Fruit fly (Drosophila melanogaster) whole organism, embryonic: Measurements from ENCODE around the gene da.

Experiments used
- CG10979 ChIP-seq: fragments of 200-800 bp; sonication (Bioruptor generic); optimal IDR thresholded peaks from 2 replicates; lab custom pipeline; 2018; ENCODE audit warnings: missing biosample characterization, mild to moderate bottlenecking, missing genetic modification characterization, moderate library complexity
- CG11560 ChIP-seq: fragments of 200-800 bp; sonication (Bioruptor generic); IDR thresholded peaks from 3 replicates; pipeline ENCODE4 v1.3.6; 2022; ENCODE audit warnings: missing biosample characterization, missing genetic modification characterization
- CG12769 ChIP-seq: fragments of 200-800 bp; sonication (Bioruptor generic); optimal IDR thresholded peaks from 2 replicates; lab custom pipeline; 2019; ENCODE audit warnings: missing biosample characterization, mild to moderate bottlenecking, missing genetic modification characterization, moderate library complexity
- CG17912 ChIP-seq: fragments of 200-800 bp; sonication (Bioruptor generic); optimal IDR thresholded peaks from 2 replicates; lab custom pipeline; 2018; ENCODE audit warnings: missing biosample characterization, mild to moderate bottlenecking, missing genetic modification characterization
- CG18011 ChIP-seq: fragments of 200-800 bp; sonication (Bioruptor generic); optimal IDR thresholded peaks from 2 replicates; lab custom pipeline; 2017; ENCODE audit warnings: missing biosample characterization, missing genetic modification characterization, mild to moderate bottlenecking, moderate library complexity, missing genotype
- CG18262 ChIP-seq: fragments of 200-800 bp; optimal IDR thresholded peaks from 3 replicates; lab custom pipeline; 2019; ENCODE audit warnings: missing biosample characterization, mild to moderate bottlenecking, missing genetic modification characterization, moderate library complexity
- CG30020 ChIP-seq: fragments of 200-800 bp; optimal IDR thresholded peaks from 2 replicates; lab custom pipeline; 2019; ENCODE audit warnings: missing biosample characterization, mild to moderate bottlenecking, missing genetic modification characterization, moderate library complexity
- CG32532 ChIP-seq: fragments of 200-800 bp; sonication (Bioruptor generic); IDR thresholded peaks from 2 replicates; pipeline ENCODE4 v1.3.6; 2022; ENCODE audit warnings: missing biosample characterization, missing genetic modification characterization
- CG33213 ChIP-seq: fragments of 200-800 bp; sonication (Bioruptor generic); optimal IDR thresholded peaks from 3 replicates; lab custom pipeline; 2016; ENCODE audit warnings: missing biosample characterization, missing genetic modification characterization
- CG3407 ChIP-seq: fragments of 200-800 bp; sonication (Bioruptor generic); optimal IDR thresholded peaks from 2 replicates; lab custom pipeline; 2018; ENCODE audit warnings: missing biosample characterization, mild to moderate bottlenecking, missing genetic modification characterization
- CG34224 ChIP-seq: fragments of 200-800 bp; sonication (Bioruptor generic); IDR thresholded peaks from 3 replicates; pipeline ENCODE4 v1.3.6; 2022; ENCODE audit warnings: missing biosample characterization, missing genetic modification characterization; ENCODE audit not compliant: partially characterized antibody
- CG43689 ChIP-seq: fragments of 200-800 bp; sonication (Bioruptor generic); IDR thresholded peaks from 2 replicates; pipeline ENCODE4 v1.3.6; 2022; ENCODE audit warnings: missing biosample characterization, missing genetic modification characterization
- CG4820 ChIP-seq: fragments of 200-800 bp; sonication (Bioruptor generic); optimal IDR thresholded peaks from 3 replicates; lab custom pipeline; 2016; ENCODE audit warnings: missing biosample characterization, missing genetic modification characterization
- CG6254 ChIP-seq: fragments of 200-800 bp; sonication (Bioruptor generic); optimal IDR thresholded peaks from 3 replicates; lab custom pipeline; 2017; ENCODE audit warnings: mild to moderate bottlenecking, missing biosample characterization, missing genetic modification reagents, missing genetic modification characterization
- CG6654 ChIP-seq: fragments of 200-800 bp; sonication (Bioruptor generic); optimal IDR thresholded peaks from 2 replicates; lab custom pipeline; 2017; ENCODE audit warnings: missing biosample characterization, mild to moderate bottlenecking, missing genetic modification characterization
- CG6813 ChIP-seq: fragments of 200-800 bp; sonication (Bioruptor generic); optimal IDR thresholded peaks from 2 replicates; lab custom pipeline; 2017; ENCODE audit warnings: missing biosample characterization, missing genetic modification characterization, mild to moderate bottlenecking, moderate library complexity, missing genetic modification reagents
- CkIIα-i1 ChIP-seq: fragments of 200-800 bp; sonication (Bioruptor generic); IDR thresholded peaks from 2 replicates; pipeline ENCODE4 v1.3.6; 2022; ENCODE audit warnings: missing biosample characterization, missing genetic modification characterization
- Dek ChIP-seq: fragments of 200-800 bp; sonication (Bioruptor generic); optimal IDR thresholded peaks from 3 replicates; lab custom pipeline; 2019; ENCODE audit warnings: missing biosample characterization, mild to moderate bottlenecking, missing genetic modification characterization, moderate library complexity
- Dip2 ChIP-seq: fragments of 200-800 bp; sonication (Bioruptor generic); IDR thresholded peaks from 2 replicates; pipeline ENCODE4 v1.3.6; 2022; ENCODE audit warnings: missing biosample characterization, missing genetic modification characterization
- Eip74EF ChIP-seq, 2 experiments: fragments of 200-800 bp in 1 of 2; fragments of >200 bp in 1 of 2; sonication (Bioruptor generic) in 1 of 2; optimal IDR thresholded peaks; 2 replicates each; lab custom pipeline; 2017 to 2019; ENCODE audit warnings: missing biosample characterization in 2 of 2, missing genetic modification characterization in 2 of 2, mild to moderate bottlenecking in 1 of 2, moderate library complexity in 1 of 2
- HmgD ChIP-seq: fragments of 200-800 bp; sonication (Bioruptor generic); optimal IDR thresholded peaks from 3 replicates; lab custom pipeline; 2016; ENCODE audit warnings: missing biosample characterization, missing genetic modification characterization
- Med ChIP-seq: fragments of 200-800 bp; sonication (Bioruptor generic); peaks from one replicate; lab custom pipeline; 2016; ENCODE audit warnings: missing biosample characterization, missing genetic modification characterization, mild to moderate bottlenecking, inconsistent platforms, moderate library complexity
- Meics ChIP-seq: fragments of 200-800 bp; sonication (Bioruptor generic); optimal IDR thresholded peaks from 2 replicates; lab custom pipeline; 2017; ENCODE audit warnings: missing biosample characterization, mild to moderate bottlenecking, missing genetic modification characterization
- NC2β ChIP-seq: fragments of 200-800 bp; sonication (Bioruptor generic); optimal IDR thresholded peaks from 2 replicates; lab custom pipeline; 2016; ENCODE audit warnings: missing biosample characterization, missing genetic modification characterization
- NK7.1 ChIP-seq: fragments of 200-800 bp; sonication (Bioruptor generic); optimal IDR thresholded peaks from 3 replicates; lab custom pipeline; 2016; ENCODE audit warnings: missing biosample characterization, missing genetic modification characterization
- Nf-YA ChIP-seq: fragments of 200-800 bp; sonication (Bioruptor generic); IDR thresholded peaks from 2 replicates; pipeline ENCODE4 v1.3.6; 2022; ENCODE audit warnings: missing biosample characterization, missing genetic modification characterization
- Ravus ChIP-seq: fragments of 200-800 bp; sonication (Bioruptor generic); IDR thresholded peaks from 2 replicates; pipeline ENCODE4 v1.3.6; 2022; ENCODE audit warnings: missing biosample characterization, missing genetic modification characterization
- Scr ChIP-seq: fragments of 200-800 bp; sonication (Bioruptor generic); IDR thresholded peaks from 2 replicates; pipeline ENCODE4 v1.3.6; 2022; ENCODE audit warnings: missing biosample characterization, missing genetic modification characterization; ENCODE audit not compliant: partially characterized antibody
- Vsx1 ChIP-seq: fragments of 200-800 bp; sonication (Bioruptor generic); optimal IDR thresholded peaks from 2 replicates; lab custom pipeline; 2017; ENCODE audit warnings: missing biosample characterization, mild to moderate bottlenecking, missing genetic modification characterization, missing genetic modification reagents
- ab ChIP-seq: fragments of 200-800 bp; sonication (Bioruptor generic); optimal IDR thresholded peaks from 2 replicates; lab custom pipeline; 2016; ENCODE audit warnings: missing biosample characterization, missing genetic modification characterization
- ap ChIP-seq: fragments of 200-800 bp; sonication (Bioruptor generic); IDR thresholded peaks from 2 replicates; pipeline ENCODE4 v1.3.6; 2022; ENCODE audit warnings: missing biosample characterization, missing genetic modification characterization
- ara ChIP-seq: fragments of 200-800 bp; sonication (Bioruptor generic); IDR thresholded peaks from 2 replicates; pipeline ENCODE4 v1.3.6; 2022; ENCODE audit warnings: missing biosample characterization, missing genetic modification characterization
- cg ChIP-seq: fragments of 200-800 bp; sonication (Bioruptor generic); optimal IDR thresholded peaks from 3 replicates; lab custom pipeline; 2019; ENCODE audit warnings: missing biosample characterization, mild to moderate bottlenecking, missing genetic modification characterization, moderate library complexity
- chif ChIP-seq, 2 experiments: fragments of 200-800 bp; sonication (Bioruptor generic); optimal IDR thresholded peaks; 3 replicates each; lab custom pipeline; 2016; ENCODE audit warnings: missing biosample characterization in 2 of 2, missing genetic modification characterization in 2 of 2
- ci ChIP-seq: fragments of 200-800 bp; sonication (Bioruptor generic); IDR thresholded peaks from 3 replicates; pipeline ENCODE4 v1.3.6; 2022; ENCODE audit warnings: missing biosample characterization, missing genetic modification characterization
- danr ChIP-seq: fragments of 200-800 bp; sonication (Bioruptor generic); IDR thresholded peaks from 2 replicates; pipeline ENCODE4 v1.3.6; 2022; ENCODE audit warnings: missing biosample characterization, missing genetic modification characterization
- esg ChIP-seq: fragments of 200-800 bp; sonication (Bioruptor generic); conservative IDR thresholded peaks from 2 replicates; pipeline ENCODE4 v1.3.6; 2022; ENCODE audit warnings: missing biosample characterization, missing genetic modification characterization
- gem ChIP-seq: fragments of 200-800 bp; sonication (Bioruptor generic); optimal IDR thresholded peaks from 2 replicates; lab custom pipeline; 2019; ENCODE audit warnings: missing biosample characterization, mild to moderate bottlenecking, missing genetic modification characterization, moderate library complexity
- ham ChIP-seq: fragments of 200-800 bp; sonication (Bioruptor generic); IDR thresholded peaks from 2 replicates; pipeline ENCODE4 v1.3.6; 2022; ENCODE audit warnings: missing biosample characterization, missing genetic modification characterization
- ind ChIP-seq: fragments of 200-800 bp; sonication (Bioruptor generic); optimal IDR thresholded peaks from 3 replicates; lab custom pipeline; 2016; ENCODE audit warnings: missing biosample characterization, missing genetic modification characterization
- kah ChIP-seq: fragments of 200-800 bp; sonication (Bioruptor generic); optimal IDR thresholded peaks from 2 replicates; lab custom pipeline; 2018; ENCODE audit warnings: missing biosample characterization, mild to moderate bottlenecking, missing genetic modification characterization
- lbe ChIP-seq: fragments of 200-800 bp; sonication (Bioruptor generic); optimal IDR thresholded peaks from 2 replicates; lab custom pipeline; 2016; ENCODE audit warnings: missing biosample characterization, mild to moderate bottlenecking, missing genetic modification characterization
- lmd ChIP-seq: fragments of 200-800 bp; sonication (Bioruptor generic); IDR thresholded peaks from 2 replicates; pipeline ENCODE4 v1.3.6; 2022; ENCODE audit warnings: missing biosample characterization, missing genetic modification characterization
- maf-S ChIP-seq: fragments of 200-800 bp; sonication (Bioruptor generic); optimal IDR thresholded peaks from 2 replicates; lab custom pipeline; 2016; ENCODE audit warnings: missing biosample characterization, missing genetic modification characterization
- nmo ChIP-seq: fragments of 200-800 bp; sonication (Bioruptor generic); optimal IDR thresholded peaks from 2 replicates; lab custom pipeline; 2018; ENCODE audit warnings: missing biosample characterization, mild to moderate bottlenecking, missing genetic modification characterization, moderate library complexity
- nom ChIP-seq: fragments of 200-800 bp; sonication (Bioruptor generic); optimal IDR thresholded peaks from 2 replicates; lab custom pipeline; 2017; ENCODE audit warnings: missing biosample characterization, missing genetic modification characterization, mild to moderate bottlenecking, moderate library complexity, missing genetic modification reagents
- pita ChIP-seq: fragments of 200-800 bp; sonication (Bioruptor generic); optimal IDR thresholded peaks from 2 replicates; lab custom pipeline; 2017; ENCODE audit warnings: missing biosample characterization, mild to moderate bottlenecking, missing genetic modification characterization
- pum ChIP-seq: fragments of 200-800 bp; sonication (Bioruptor generic); optimal IDR thresholded peaks from 2 replicates; lab custom pipeline; 2016; ENCODE audit warnings: missing biosample characterization, missing genetic modification characterization
- tio ChIP-seq: fragments of 200-800 bp; sonication (Bioruptor generic); optimal IDR thresholded peaks from 2 replicates; lab custom pipeline; 2017; ENCODE audit warnings: missing biosample characterization, missing genetic modification characterization, inconsistent platforms
- tx ChIP-seq: fragments of 200-800 bp; sonication (Bioruptor generic); optimal IDR thresholded peaks from 2 replicates; lab custom pipeline; 2016; ENCODE audit warnings: missing biosample characterization, missing genetic modification characterization
- zen2 ChIP-seq: fragments of 200-800 bp; sonication (Bioruptor generic); IDR thresholded peaks from 3 replicates; pipeline ENCODE4 v1.3.6; 2022; ENCODE audit warnings: missing biosample characterization, missing genetic modification characterization; ENCODE audit not compliant: partially characterized antibody

da gene

dm6 chr2L:10426534-10427048, 38.7 kb downstream of the da start, which contains the start of the genes SmB and KdelR (continued):
- no peak for TF ChIP-seq ap
- TF ChIP-seq Scr, result peak; percentile 86
- TF ChIP-seq danr (GFP tag; lab: Robert Waterston, UW), result no peak
- TF ChIP-seq gem (tag; lab: Kevin White, UChicago), result no peak
- TF ChIP-seq kah (GFP tag; lab: Kevin White, UChicago), result no peak
- TF ChIP-seq CG3407 (GFP tag; lab: Kevin White, UChicago), result no peak
- peak; percentile 10 for TF ChIP-seq pum (GFP tag; lab: Kevin White, UChicago)
- TF ChIP-seq Med (GFP tag; lab: Kevin White, UChicago), result peak; percentile 83
- peak; percentile 98 for TF ChIP-seq CG11560 (tag; lab: Robert Waterston, UW)
- peak; percentile 4 for TF ChIP-seq nom (GFP tag; lab: Kevin White, UChicago)
- TF ChIP-seq cg (GFP tag; lab: Kevin White, UChicago), result no peak
- no peak for TF ChIP-seq Ravus
- no peak for TF ChIP-seq CG18011 (GFP tag; lab: Kevin White, UChicago)
- TF ChIP-seq CG30020 (tag; lab: Kevin White, UChicago), result peak; percentile 91
- no peak for TF ChIP-seq tio (GFP tag; lab: Kevin White, UChicago)
- TF ChIP-seq CkIIα-i1 (GFP tag; lab: Robert Waterston, UW), result no peak
- TF ChIP-seq Dek (tag; lab: Kevin White, UChicago), result no peak
- TF ChIP-seq CG32532 (GFP tag; lab: Robert Waterston, UW), result no peak
- peak; percentile 49 for TF ChIP-seq CG18262 (tag; lab: Kevin White, UChicago)
- TF ChIP-seq ab, result no peak
- no peak for TF ChIP-seq pita (GFP tag; lab: Kevin White, UChicago)
- TF ChIP-seq CG10979 (tag; lab: Kevin White, UChicago), result no peak
- TF ChIP-seq ara (GFP tag; lab: Robert Waterston, UW), result no peak
- no peak for TF ChIP-seq CG6813 (GFP tag; lab: Kevin White, UChicago)
- no peak for TF ChIP-seq CG12769
- TF ChIP-seq Meics, result no peak
- no peak for TF ChIP-seq CG4820 (GFP tag; lab: Kevin White, UChicago)
- no peak for TF ChIP-seq NK7.1 (GFP tag; lab: Kevin White, UChicago)
- no peak for TF ChIP-seq Eip74EF (GFP tag; optimal IDR thresholded peaks at IDR 0.05; lab: Kevin White, UChicago)
- no peak for TF ChIP-seq esg (GFP tag; lab: Robert Waterston, UW)
- no peak for TF ChIP-seq CG6254
- TF ChIP-seq lmd (GFP tag; lab: Robert Waterston, UW), result no peak
- TF ChIP-seq maf-S (GFP tag; lab: Kevin White, UChicago), result no peak
- TF ChIP-seq ci (GFP tag; lab: Robert Waterston, UW), result no peak
- no peak for TF ChIP-seq ham (GFP tag; lab: Robert Waterston, UW)
- TF ChIP-seq Vsx1 (GFP tag; lab: Kevin White, UChicago), result peak; percentile 69
- no peak for TF ChIP-seq Nf-YA (GFP tag; lab: Robert Waterston, UW)
- peak; percentile 67 for TF ChIP-seq lbe (GFP tag; lab: Kevin White, UChicago)
- no peak for TF ChIP-seq ind (GFP tag; lab: Kevin White, UChicago)
- no peak for TF ChIP-seq chif (GFP tag; optimal IDR thresholded peaks at IDR 0.05; lab: Kevin White, UChicago)
- TF ChIP-seq HmgD (GFP tag; lab: Kevin White, UChicago), result no peak
- no peak for TF ChIP-seq tx (GFP tag; lab: Kevin White, UChicago)
- TF ChIP-seq NC2β, result no peak
- peak; percentile 83 for TF ChIP-seq CG34224
- TF ChIP-seq CG43689, result no peak
- TF ChIP-seq Dip2 (GFP tag; lab: Robert Waterston, UW), result no peak
- no peak for TF ChIP-seq CG6654
- peak; percentile 4 for TF ChIP-seq CG33213 (GFP tag; lab: Kevin White, UChicago)
- TF ChIP-seq CG17912 (GFP tag; lab: Kevin White, UChicago), result no peak
- peak; percentile 41 for TF ChIP-seq nmo (GFP tag; lab: Kevin White, UChicago)
- TF ChIP-seq zen2 (GFP tag; lab: Robert Waterston, UW), result peak; percentile 66
